Worm (Caenorhabditis elegans): ENCODE measurements around the gene K05B2.2.

ce11 chrX:4865798-4866197 is 40.1 kb upstream of the K05B2.2 start, which contains the start of gene ntc-1:
- TF ChIP-seq nhr-11 (tag; optimal IDR thresholded peaks at IDR 0.05) = no peak
- TF ChIP-seq unc-39 (tag; optimal IDR thresholded peaks at IDR 0.05) = no peak
- no peak for TF ChIP-seq egl-27 (tag; optimal IDR thresholded peaks at IDR 0.05)
- TF ChIP-seq ama-1 (optimal IDR thresholded peaks at IDR 0.05) = no peak
- no peak for TF ChIP-seq ZK546.5 (tag; optimal IDR thresholded peaks at IDR 0.05)
- no peak for TF ChIP-seq ztf-11 (tag; optimal IDR thresholded peaks at IDR 0.05)
- TF ChIP-seq nhr-10 (tag; optimal IDR thresholded peaks at IDR 0.05) = no peak
- TF ChIP-seq lin-39 (tag; optimal IDR thresholded peaks at IDR 0.05) = no peak
- no peak for TF ChIP-seq skn-1 (tag; optimal IDR thresholded peaks at IDR 0.05)

All from whole organism, L2 larva.